Fruit fly (Drosophila melanogaster) Kc167 (cell line): ENCODE measurements around the gene CG14100.

Experiments used
- h ChIP-seq: fragments of >200 bp; optimal IDR thresholded peaks from 3 replicates; lab custom pipeline; 2018; ENCODE audit warnings: missing external identifiers
- psq ChIP-seq: fragments of >200 bp; optimal IDR thresholded peaks from 2 replicates; lab custom pipeline; 2017; ENCODE audit warnings: missing external identifiers
- ttk ChIP-seq: sonication (Bioruptor generic); optimal IDR thresholded peaks from 2 replicates; lab custom pipeline; 2017; ENCODE audit warnings: missing external identifiers

DNA sequence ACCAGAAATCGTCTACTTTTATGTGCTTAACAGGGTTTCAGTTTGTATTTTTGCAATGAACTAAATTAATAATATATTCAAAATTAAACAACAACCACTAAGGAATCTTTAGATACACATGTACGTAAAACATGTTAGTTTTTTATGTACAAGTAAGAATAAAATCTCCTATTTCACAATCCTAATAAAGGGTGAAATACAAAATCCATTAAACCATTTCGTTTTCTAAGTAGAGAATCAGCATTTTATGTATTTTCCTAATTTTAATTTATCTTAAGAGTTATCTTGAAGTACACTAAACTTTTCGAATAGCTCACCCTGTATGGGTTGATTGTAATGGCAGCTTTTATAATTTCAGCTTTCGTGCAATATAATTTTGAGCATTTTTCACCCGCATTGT, 28.6 kb downstream of the CG14100 start:
- TF ChIP-seq psq (lab: Kevin White, UChicago) (no peak), h (lab: Kevin White, UChicago) (no peak), ttk (no peak)
